Worm (Caenorhabditis elegans) whole organism, late embryonic: ENCODE data around the gene sru-26.
"Not testable (repeated sequence)": the region's sequence is repeated elsewhere in the genome, so short reads cannot be mapped to it uniquely, and the experiment has no call there.

Source experiments
- C08G9.2 ChIP-seq: sonication (generic microtip); optimal IDR thresholded peaks from 2 replicates; lab custom pipeline; 2016; ENCODE audit warnings: mild to moderate bottlenecking, missing genetic modification characterization, moderate library complexity, missing compliant biosample characterization
- K09A11.1 ChIP-seq: sonication (generic microtip); optimal IDR thresholded peaks from 2 replicates; lab custom pipeline; 2017; ENCODE audit warnings: antibody characterized with exemption, mild to moderate bottlenecking, missing genetic modification characterization, missing compliant biosample characterization; ENCODE audit not compliant: insufficient read depth
- T23F11.4 ChIP-seq: fragments of 200-800 bp; sonication (Bioruptor generic); optimal IDR thresholded peaks from 2 replicates; lab custom pipeline; 2018; ENCODE audit warnings: mild to moderate bottlenecking, missing genetic modification characterization, missing compliant biosample characterization
- ceh-14 ChIP-seq: sonication (generic microtip); optimal IDR thresholded peaks from 2 replicates; lab custom pipeline; 2016; ENCODE audit warnings: missing genotype, missing genetic modification characterization, missing compliant biosample characterization
- ceh-18 ChIP-seq: sonication (generic microtip); optimal IDR thresholded peaks from 2 replicates; lab custom pipeline; 2016; ENCODE audit warnings: missing genetic modification characterization, missing compliant biosample characterization
- ceh-2 ChIP-seq: sonication (generic microtip); optimal IDR thresholded peaks from 2 replicates; lab custom pipeline; 2016; ENCODE audit warnings: missing genotype, missing genetic modification characterization, missing compliant biosample characterization
- ceh-31 ChIP-seq: sonication (generic microtip); optimal IDR thresholded peaks from 2 replicates; lab custom pipeline; 2016; ENCODE audit warnings: missing genetic modification characterization, missing compliant biosample characterization
- ceh-34 ChIP-seq: sonication (generic microtip); optimal IDR thresholded peaks from 2 replicates; lab custom pipeline; 2016; ENCODE audit warnings: mild to moderate bottlenecking, missing genetic modification characterization, missing compliant biosample characterization
- ceh-6 ChIP-seq: fragments of 200-800 bp; sonication (Bioruptor generic); optimal IDR thresholded peaks from 2 replicates; lab custom pipeline; 2018; ENCODE audit warnings: mild to moderate bottlenecking, missing genetic modification characterization, missing compliant biosample characterization
- ceh-9 ChIP-seq: sonication (generic microtip); optimal IDR thresholded peaks from 2 replicates; lab custom pipeline; 2016; ENCODE audit warnings: mild to moderate bottlenecking, missing genetic modification characterization, inconsistent platforms, missing compliant biosample characterization
- che-1 ChIP-seq: sonication (generic microtip); optimal IDR thresholded peaks from 2 replicates; lab custom pipeline; 2016; ENCODE audit warnings: mild to moderate bottlenecking, missing genetic modification characterization, missing compliant biosample characterization
- dmd-4 ChIP-seq: sonication (generic microtip); optimal IDR thresholded peaks from 2 replicates; lab custom pipeline; 2016; ENCODE audit warnings: borderline replicate concordance, missing genetic modification characterization, missing compliant biosample characterization
- dve-1 ChIP-seq: sonication (generic microtip); optimal IDR thresholded peaks from 2 replicates; lab custom pipeline; 2017; ENCODE audit warnings: antibody characterized with exemption, mild to moderate bottlenecking, missing genetic modification characterization, missing compliant biosample characterization
- elt-2 ChIP-seq: sonication (generic microtip); optimal IDR thresholded peaks from 2 replicates; lab custom pipeline; 2016; ENCODE audit warnings: missing genetic modification reagents, missing genetic modification characterization, missing compliant biosample characterization
- elt-4 ChIP-seq: sonication (generic microtip); optimal IDR thresholded peaks from 2 replicates; lab custom pipeline; 2016; ENCODE audit warnings: missing genetic modification characterization, missing compliant biosample characterization
- ets-4 ChIP-seq: sonication (generic microtip); optimal IDR thresholded peaks from 2 replicates; lab custom pipeline; 2016; ENCODE audit warnings: missing genetic modification characterization, missing compliant biosample characterization
- eyg-1 ChIP-seq: sonication (generic microtip); optimal IDR thresholded peaks from 2 replicates; lab custom pipeline; 2016; ENCODE audit warnings: missing genotype, missing genetic modification characterization, missing compliant biosample characterization
- fax-1 ChIP-seq: sonication (generic microtip); optimal IDR thresholded peaks from 2 replicates; lab custom pipeline; 2016; ENCODE audit warnings: missing genotype, missing genetic modification characterization, missing compliant biosample characterization
- hlh-15 ChIP-seq: sonication (generic microtip); optimal IDR thresholded peaks from 2 replicates; lab custom pipeline; 2016; ENCODE audit warnings: missing genetic modification characterization, missing compliant biosample characterization
- hlh-6 ChIP-seq: sonication (generic microtip); optimal IDR thresholded peaks from 2 replicates; lab custom pipeline; 2016; ENCODE audit warnings: missing genotype, missing genetic modification characterization, missing compliant biosample characterization
- hlh-8 ChIP-seq: sonication (generic microtip); optimal IDR thresholded peaks from 2 replicates; lab custom pipeline; 2016; ENCODE audit warnings: missing genotype, missing genetic modification characterization, missing compliant biosample characterization
- lin-11 ChIP-seq: fragments of 200-800 bp; sonication (Bioruptor generic); optimal IDR thresholded peaks from 2 replicates; lab custom pipeline; 2018; ENCODE audit warnings: mild to moderate bottlenecking, missing genetic modification characterization, missing compliant biosample characterization
- madf-2 ChIP-seq: sonication (generic microtip); optimal IDR thresholded peaks from 2 replicates; lab custom pipeline; 2017; ENCODE audit warnings: missing genetic modification characterization, missing compliant biosample characterization
- nfya-1 ChIP-seq: sonication (generic microtip); optimal IDR thresholded peaks from 2 replicates; lab custom pipeline; 2017; ENCODE audit warnings: missing genetic modification characterization, mild to moderate bottlenecking, missing compliant biosample characterization, antibody characterized with exemption, moderate library complexity
- nhr-11 ChIP-seq: fragments of 150-350 bp; optimal IDR thresholded peaks from 2 replicates; lab custom pipeline; 2014; ENCODE audit warnings: missing biosample characterization, missing genetic modification characterization
- odd-2 ChIP-seq: sonication (generic microtip); optimal IDR thresholded peaks from 2 replicates; lab custom pipeline; 2017; ENCODE audit warnings: antibody characterized with exemption, mild to moderate bottlenecking, missing genetic modification characterization, missing compliant biosample characterization
- pat-9 ChIP-seq: fragments of 200-800 bp; sonication (Bioruptor generic); optimal IDR thresholded peaks from 2 replicates; lab custom pipeline; 2018; ENCODE audit warnings: mild to moderate bottlenecking, missing genetic modification characterization, moderate library complexity, missing compliant biosample characterization
- pha-2 ChIP-seq: sonication (generic microtip); optimal IDR thresholded peaks from 2 replicates; lab custom pipeline; 2017; ENCODE audit warnings: mild to moderate bottlenecking, missing genetic modification characterization, missing compliant biosample characterization
- pha-4 ChIP-seq: fragments of 150-350 bp; optimal IDR thresholded peaks from 2 replicates; lab custom pipeline; 2018; ENCODE audit warnings: missing biosample characterization, missing genetic modification reagents, missing genetic modification characterization
- ref-2 ChIP-seq: sonication (generic microtip); optimal IDR thresholded peaks from 2 replicates; lab custom pipeline; 2016; ENCODE audit warnings: missing genetic modification characterization, missing compliant biosample characterization
- sdc-2 ChIP-seq: sonication (generic microtip); optimal IDR thresholded peaks from 2 replicates; lab custom pipeline; 2016; ENCODE audit warnings: missing genotype, missing genetic modification characterization, missing compliant biosample characterization
- sox-2 ChIP-seq: fragments of 200-800 bp; sonication (Bioruptor generic); IDR thresholded peaks from 2 replicates; pipeline ENCODE4 v1.3.6; 2022; ENCODE audit warnings: missing genetic modification reagents, missing genetic modification characterization, missing compliant biosample characterization
- sox-4 ChIP-seq: sonication (generic microtip); optimal IDR thresholded peaks from 2 replicates; lab custom pipeline; 2017; ENCODE audit warnings: mild to moderate bottlenecking, missing genetic modification characterization, inconsistent platforms, missing compliant biosample characterization
- syd-9 ChIP-seq: sonication (generic microtip); optimal IDR thresholded peaks from 2 replicates; lab custom pipeline; 2016; ENCODE audit warnings: mild to moderate bottlenecking, missing genetic modification characterization, moderate library complexity, missing compliant biosample characterization
- unc-55 ChIP-seq: sonication (generic microtip); optimal IDR thresholded peaks from 2 replicates; lab custom pipeline; 2017; ENCODE audit warnings: missing biosample characterization, missing genetic modification reagents, missing genetic modification characterization

The sru-26 gene

ce11 chrIV:12464822-12465221, 22.5 kb upstream of the sru-26 start:
- TF ChIP-seq nhr-11 (tag; lab: Kevin White, UChicago) = no peak
- TF ChIP-seq ceh-18 (tag; lab: Kevin White, UChicago) = no peak
- no peak for TF ChIP-seq lin-11
- TF ChIP-seq elt-2 = no peak
- no peak for TF ChIP-seq elt-4 (tag; lab: Kevin White, UChicago)
- no peak for TF ChIP-seq pha-2 (tag; lab: Kevin White, UChicago)
- TF ChIP-seq ceh-2 (tag; lab: Kevin White, UChicago) = no peak
- TF ChIP-seq ref-2 (tag; lab: Kevin White, UChicago) = no peak

- TF ChIP-seq syd-9 (tag; lab: Kevin White, UChicago) = no peak
- TF ChIP-seq nfya-1 = no peak
These were observed 19.5 kb upstream of the sru-26 start for ce11 chrIV:12467761-12468160.

ce11 chrIV:12468359-12468758, 18.9 kb upstream of the sru-26 start, which contains the start of gene igdb-2:
igdb-2 (plus strand) TSS chrIV:12468659.
- no peak for TF ChIP-seq ceh-9 (tag; lab: Kevin White, UChicago)
- TF ChIP-seq ets-4 (tag; lab: Kevin White, UChicago) = no peak
- TF ChIP-seq hlh-15 (tag; lab: Kevin White, UChicago) = no peak
- no peak for TF ChIP-seq eyg-1 (tag; lab: Kevin White, UChicago)
- no peak for TF ChIP-seq pha-4
- TF ChIP-seq sox-4 (tag; lab: Kevin White, UChicago) = no peak
- TF ChIP-seq nhr-11 (tag; lab: Kevin White, UChicago) = no peak

ce11 chrIV:12476942-12477341, 10.4 kb upstream of the sru-26 start, which contains the start of gene T04A11.1:
T04A11.1 (minus strand) TSS chrIV:12477042.
- TF ChIP-seq sox-2 (GFP tag; lab: Robert Waterston, UW); T23F11.4 (GFP tag; lab: Kevin White, UChicago); madf-2 (tag; lab: Kevin White, UChicago): not testable (repeated sequence)

ce11 chrIV:12478711-12479110, 8.6 kb upstream of the sru-26 start, which contains the start of gene igdb-1:
igdb-1 (plus strand) TSS chrIV:12479011.
- not testable (repeated sequence) for TF ChIP-seq hlh-6, dmd-4, sox-4 (tag; lab: Kevin White, UChicago)
- TF ChIP-seq, all 69 proteins: peak for 0; not testable (repeated sequence) for 69

- not testable (repeated sequence) for TF ChIP-seq odd-2, pat-9, dve-1 (tag; lab: Kevin White, UChicago)
These were observed 2.8 kb upstream of the sru-26 start, which contains the start of gene T04A11.4 for ce11 chrIV:12484479-12484878. T04A11.4 (minus strand) TSS chrIV:12484579.

ce11 chrIV:12490491-12490890, 3.2 kb downstream of the sru-26 start, which contains the start of gene him-6:
him-6 (plus strand) TSS chrIV:12490791.
- TF ChIP-seq che-1 = no peak

ce11 chrIV:12495196-12495595, 7.9 kb downstream of the sru-26 start, which contains the start of gene sru-20:
sru-20 (plus strand) TSS chrIV:12495496.
- TF ChIP-seq ceh-14 (tag; lab: Kevin White, UChicago) (no peak), ceh-6 (GFP tag; lab: Kevin White, UChicago) (no peak), pha-2 (tag; lab: Kevin White, UChicago) (no peak), ceh-31 (no peak), K09A11.1 (tag; lab: Kevin White, UChicago) (no peak), odd-2 (tag; lab: Kevin White, UChicago) (no peak), hlh-8 (no peak), elt-2 (no peak), madf-2 (tag; lab: Kevin White, UChicago) (no peak), unc-55 (no peak), C08G9.2 (tag; lab: Kevin White, UChicago) (no peak), ceh-34 (no peak), sdc-2 (tag; lab: Kevin White, UChicago) (no peak), dmd-4 (tag; lab: Kevin White, UChicago) (no peak), sox-4 (tag; lab: Kevin White, UChicago) (no peak), fax-1 (no peak)
